Fruit fly (Drosophila melanogaster): ENCODE data around the gene CG14683.

DNA sequence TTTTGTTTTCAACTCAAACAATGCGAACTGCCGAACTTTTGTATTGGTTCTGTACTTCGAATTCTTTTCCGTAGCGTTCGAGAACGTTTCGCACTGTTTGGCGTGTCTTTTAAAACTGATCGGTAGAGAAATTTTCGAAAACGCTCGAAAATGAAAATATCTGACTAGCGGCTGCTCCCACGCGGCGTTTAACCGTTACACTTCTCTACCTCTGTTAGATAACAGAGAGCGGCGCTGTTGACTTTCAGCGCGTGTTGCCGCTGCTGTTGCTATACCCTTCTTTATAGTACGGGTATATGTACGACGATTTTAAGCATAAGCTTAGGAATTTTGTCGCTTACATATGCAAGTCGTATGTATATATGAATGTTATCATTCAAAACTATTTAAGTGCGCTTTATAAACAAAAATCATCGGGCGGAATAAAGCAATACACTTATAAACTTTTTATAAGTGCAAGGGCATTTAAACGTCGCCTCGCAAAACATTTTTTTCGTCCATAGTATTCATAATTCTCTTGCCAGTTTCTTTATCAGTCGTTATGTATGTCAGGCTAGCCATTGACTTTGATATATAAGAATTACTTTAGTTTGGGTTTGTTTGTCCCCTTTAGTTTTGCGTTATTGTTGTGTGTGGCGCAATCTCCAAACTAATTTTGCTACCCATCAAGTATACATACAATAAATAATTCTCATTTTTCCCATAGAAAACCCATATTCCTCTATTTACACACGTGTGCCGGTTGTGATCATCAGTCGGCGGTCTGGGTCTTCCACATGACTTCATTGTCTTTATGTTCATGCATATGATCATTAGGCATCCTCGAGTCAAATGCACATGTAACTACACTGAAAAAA, 15.4 kb upstream of the CG14683 start, which contains the start of gene Phyhd1:
- TF ChIP-seq D1 (tag; optimal IDR thresholded peaks at IDR 0.05) = peak; percentile 45
- peak; percentile 86 for TF ChIP-seq CG8301 (tag; optimal IDR thresholded peaks at IDR 0.05)
- peak; percentile 84 for TF ChIP-seq Ets98B (GFP tag; IDR thresholded peaks at IDR 0.05)
- TF ChIP-seq gl (tag; optimal IDR thresholded peaks at IDR 0.05) = peak; percentile 53
- peak; percentile 81 for TF ChIP-seq CG8159 (tag; optimal IDR thresholded peaks at IDR 0.05)
